Fruit fly (Drosophila melanogaster) whole organism, pupa: ENCODE data around the gene CG4270.

Source experiments
- CG14655 ChIP-seq: fragments of 200-800 bp; sonication (Bioruptor generic); optimal IDR thresholded peaks from 3 replicates; lab custom pipeline; 2017; ENCODE audit warnings: mild to moderate bottlenecking, missing biosample characterization, missing genetic modification reagents, missing genetic modification characterization
- CG34367 ChIP-seq: fragments of 200-800 bp; sonication (Bioruptor generic); optimal IDR thresholded peaks from 2 replicates; lab custom pipeline; 2018; ENCODE audit warnings: missing biosample characterization, mild to moderate bottlenecking, missing genetic modification characterization
- rn ChIP-seq: fragments of 200-800 bp; sonication (Bioruptor generic); IDR thresholded peaks from 2 replicates; pipeline ENCODE4 v1.3.6; 2022; ENCODE audit warnings: missing biosample characterization, missing genetic modification characterization

dm6 chr2L:2227316-2227715 is 35.9 kb upstream of the CG4270 start:
- peak; percentile 76 for TF ChIP-seq CG14655 (GFP tag; lab: Kevin White, UChicago)
- TF ChIP-seq rn, result no peak
- peak; percentile 60 for TF ChIP-seq CG34367
